Fruit fly (Drosophila melanogaster): ENCODE data around the gene CG6621.

CG6621 gene

dm6 chr3R:10888633-10889519, 4.5 kb downstream of the CG6621 start (continued):
- no peak for TF ChIP-seq CG4404 (GFP tag; IDR thresholded peaks at IDR 0.05)
- no peak for TF ChIP-seq CG17568 (GFP tag; optimal IDR thresholded peaks at IDR 0.05)
- TF ChIP-seq usp (GFP tag; optimal IDR thresholded peaks at IDR 0.05) = no peak
- no peak for TF ChIP-seq CG4617 (GFP tag; optimal IDR thresholded peaks at IDR 0.05; ENCODE audit: borderline replicate concordance)
- no peak for TF ChIP-seq HLH4C (GFP tag; IDR thresholded peaks at IDR 0.05; ENCODE audit: partially characterized antibody)
- TF ChIP-seq Lhr (GFP tag; optimal IDR thresholded peaks at IDR 0.05) = no peak
- TF ChIP-seq yki (optimal IDR thresholded peaks at IDR 0.05) = peak; percentile 83
- no peak for TF ChIP-seq crp (GFP tag; optimal IDR thresholded peaks at IDR 0.05)
- peak; percentile 42 for TF ChIP-seq CrebB (tag; optimal IDR thresholded peaks at IDR 0.05)
- peak; percentile 54; the same call in 2 of the 3 replicates for TF ChIP-seq CG11456 (GFP tag; IDR thresholded peaks at IDR 0.05)
- TF ChIP-seq CG15479 (GFP tag; optimal IDR thresholded peaks at IDR 0.05) = no peak
- TF ChIP-seq GATAe (GFP tag; conservative IDR thresholded peaks at IDR 0.05) = no peak
- peak; percentile 98 for TF ChIP-seq CG10274 (GFP tag; optimal IDR thresholded peaks at IDR 0.05)
- no peak for TF ChIP-seq Myb (GFP tag; optimal IDR thresholded peaks at IDR 0.05)
- no peak for TF ChIP-seq sc (optimal IDR thresholded peaks at IDR 0.05)
- TF ChIP-seq sc (GFP tag; optimal IDR thresholded peaks at IDR 0.05) = no peak
- no peak for TF ChIP-seq bbx (GFP tag; IDR thresholded peaks at IDR 0.05; ENCODE audit: partially characterized antibody)
- peak; percentile 16 for TF ChIP-seq scrt (GFP tag; optimal IDR thresholded peaks at IDR 0.05)
- TF ChIP-seq CG10565 (GFP tag; optimal IDR thresholded peaks at IDR 0.05) = no peak
- TF ChIP-seq org-1 (GFP tag; optimal IDR thresholded peaks at IDR 0.05) = no peak
- no peak for TF ChIP-seq CG10959 (GFP tag; IDR thresholded peaks at IDR 0.05)
- no peak for TF ChIP-seq CG4707 (GFP tag; optimal IDR thresholded peaks at IDR 0.05)
- TF ChIP-seq CG8359 (GFP tag; optimal IDR thresholded peaks at IDR 0.05; ENCODE audit: borderline replicate concordance) = no peak
- no peak for TF ChIP-seq CG9817 (tag; optimal IDR thresholded peaks at IDR 0.05)
- peak; percentile 40 for TF ChIP-seq CG10366 (GFP tag; IDR thresholded peaks at IDR 0.05)
- TF ChIP-seq odd (GFP tag; optimal IDR thresholded peaks at IDR 0.05) = no peak
- TF ChIP-seq Sin3A (optimal IDR thresholded peaks at IDR 0.05) = no peak
- TF ChIP-seq Deaf1 (tag; optimal IDR thresholded peaks at IDR 0.05) = peak; percentile 61
- no peak for TF ChIP-seq Rx (GFP tag; IDR thresholded peaks at IDR 0.05)
- TF ChIP-seq Ets65A (GFP tag) = peak; percentile 91
- TF ChIP-seq CkIIα-i1 (GFP tag; IDR thresholded peaks at IDR 0.05) = no peak
- no peak; the same call in 2 of the 3 replicates for TF ChIP-seq CG6175 (GFP tag; IDR thresholded peaks at IDR 0.05)
- TF ChIP-seq ara (GFP tag; IDR thresholded peaks at IDR 0.05) = peak; percentile 30; the same call in 1 of the 2 replicates
- no peak for TF ChIP-seq Bdp1 (GFP tag; optimal IDR thresholded peaks at IDR 0.05)
- peak; percentile 30 for TF ChIP-seq Jarid2 (GFP tag; optimal IDR thresholded peaks at IDR 0.05)
- TF ChIP-seq CG14965 (GFP tag; optimal IDR thresholded peaks at IDR 0.05; ENCODE audit: borderline replicate concordance) = no peak
- no peak for TF ChIP-seq chif (GFP tag; optimal IDR thresholded peaks at IDR 0.05)
- TF ChIP-seq Hr78 (GFP tag; optimal IDR thresholded peaks at IDR 0.05) = no peak
- peak; percentile 75 for TF ChIP-seq CG9932 (GFP tag; IDR thresholded peaks at IDR 0.05)
- TF ChIP-seq CG17612 (GFP tag; IDR thresholded peaks at IDR 0.05) = 0 out of 2 replicates have a peak, but pooled peaks have one; percentile 29
- no peak for TF ChIP-seq tup (GFP tag; optimal IDR thresholded peaks at IDR 0.05)
- no peak for TF ChIP-seq wor (GFP tag; IDR thresholded peaks at IDR 0.05)
- no peak for TF ChIP-seq CG2875 (GFP tag; optimal IDR thresholded peaks at IDR 0.05)
- TF ChIP-seq unc-4 (GFP tag; IDR thresholded peaks at IDR 0.05; ENCODE audit: partially characterized antibody) = peak; percentile 40; the same call in 1 of the 2 replicates
- TF ChIP-seq CG18476 (GFP tag; optimal IDR thresholded peaks at IDR 0.05) = no peak
- no peak for TF ChIP-seq lov (optimal IDR thresholded peaks at IDR 0.05)
- peak; percentile 61; the same call in 1 of the 3 replicates for TF ChIP-seq lov (GFP tag; IDR thresholded peaks at IDR 0.05)
- no peak for TF ChIP-seq Atf3 (GFP tag; optimal IDR thresholded peaks at IDR 0.05)
- no peak for TF ChIP-seq CG4282 (GFP tag; optimal IDR thresholded peaks at IDR 0.05)
